Fruit fly (Drosophila melanogaster) whole organism, embryonic: Measurements from ENCODE around the gene CG44355.

Experiments
- CG10366 ChIP-seq: fragments of 200-800 bp; sonication (Bioruptor generic); IDR thresholded peaks from 2 replicates; pipeline ENCODE4 v1.3.6; 2022; ENCODE audit warnings: missing biosample characterization, missing genetic modification characterization
- CG10543 ChIP-seq: fragments of 200-800 bp; sonication (Bioruptor generic); optimal IDR thresholded peaks from 3 replicates; lab custom pipeline; 2017; ENCODE audit warnings: missing biosample characterization, mild to moderate bottlenecking, missing genetic modification characterization, moderate library complexity
- CG12219 ChIP-seq: fragments of 200-800 bp; sonication (Bioruptor generic); optimal IDR thresholded peaks from 3 replicates; lab custom pipeline; 2018; ENCODE audit warnings: missing biosample characterization, mild to moderate bottlenecking, missing genetic modification characterization
- CG12769 ChIP-seq: fragments of 200-800 bp; sonication (Bioruptor generic); optimal IDR thresholded peaks from 2 replicates; lab custom pipeline; 2019; ENCODE audit warnings: missing biosample characterization, mild to moderate bottlenecking, missing genetic modification characterization, moderate library complexity
- CG13287 ChIP-seq: fragments of 200-800 bp; sonication (Bioruptor generic); IDR thresholded peaks from 2 replicates; pipeline ENCODE4 v1.3.6; 2022; ENCODE audit warnings: missing biosample characterization, missing genetic modification characterization; ENCODE audit not compliant: partially characterized antibody
- CG15601 ChIP-seq: fragments of 200-800 bp; sonication (Bioruptor generic); optimal IDR thresholded peaks from 3 replicates; lab custom pipeline; 2019; ENCODE audit warnings: missing biosample characterization, mild to moderate bottlenecking, missing genetic modification characterization, moderate library complexity
- CG17802 ChIP-seq: fragments of 200-800 bp; sonication (Bioruptor generic); optimal IDR thresholded peaks from 2 replicates; lab custom pipeline; 2018; ENCODE audit warnings: missing biosample characterization, mild to moderate bottlenecking, missing genetic modification characterization, moderate library complexity
- CG18011 ChIP-seq: fragments of 200-800 bp; sonication (Bioruptor generic); optimal IDR thresholded peaks from 2 replicates; lab custom pipeline; 2017; ENCODE audit warnings: missing biosample characterization, missing genetic modification characterization, mild to moderate bottlenecking, moderate library complexity, missing genotype
- CG18476 ChIP-seq: fragments of 200-800 bp; sonication (Bioruptor generic); optimal IDR thresholded peaks from 2 replicates; lab custom pipeline; 2016; ENCODE audit warnings: missing biosample characterization, mild to moderate bottlenecking, missing genetic modification characterization
- CG31224 ChIP-seq: fragments of 200-800 bp; sonication (Bioruptor generic); IDR thresholded peaks from 2 replicates; pipeline ENCODE4 v1.3.6; 2022; ENCODE audit warnings: missing biosample characterization, missing genetic modification characterization
- CG6175 ChIP-seq: fragments of 200-800 bp; sonication (Bioruptor generic); IDR thresholded peaks from 3 replicates; pipeline ENCODE4 v1.3.6; 2022; ENCODE audit warnings: missing biosample characterization, missing genetic modification characterization
- CG7357 ChIP-seq: fragments of 200-800 bp; sonication (Bioruptor generic); IDR thresholded peaks from 3 replicates; pipeline ENCODE4 v1.3.6; 2022; ENCODE audit warnings: missing biosample characterization, missing genetic modification characterization
- CG8290 ChIP-seq, 3 experiments: fragments of 200-800 bp; sonication (Bioruptor generic); optimal IDR thresholded peaks; 2 replicates each; lab custom pipeline; 2016 to 2019; ENCODE audit warnings: missing biosample characterization in 3 of 3, missing genetic modification characterization in 3 of 3, mild to moderate bottlenecking in 2 of 3, moderate library complexity in 1 of 3
- CG8388 ChIP-seq: fragments of 200-800 bp; sonication (Bioruptor generic); optimal IDR thresholded peaks from 2 replicates; lab custom pipeline; 2019; ENCODE audit warnings: missing biosample characterization, mild to moderate bottlenecking, missing genetic modification characterization, moderate library complexity
- CG8765 ChIP-seq: fragments of 200-800 bp; sonication (Bioruptor generic); IDR thresholded peaks from 2 replicates; pipeline ENCODE4 v1.3.6; 2022; ENCODE audit warnings: missing biosample characterization, missing genetic modification characterization
- D ChIP-seq, 2 experiments: fragments of 200-800 bp in 1 of 2; fragments of >200 bp in 1 of 2; sonication (Bioruptor generic) in 1 of 2; optimal IDR thresholded peaks; 2 replicates in 1 of 2; 3 replicates in 1 of 2; lab custom pipeline; 2017; ENCODE audit warnings: mild to moderate bottlenecking in 1 of 2, missing biosample characterization in 1 of 2, missing genetic modification characterization in 1 of 2, missing genetic modification reagents in 1 of 2
- Dip3 ChIP-seq: fragments of 200-800 bp; sonication (Bioruptor generic); optimal IDR thresholded peaks from 3 replicates; lab custom pipeline; 2016; ENCODE audit warnings: missing biosample characterization, missing genetic modification characterization
- Dp ChIP-seq: fragments of 200-800 bp; sonication (Bioruptor generic); optimal IDR thresholded peaks from 2 replicates; lab custom pipeline; 2018; ENCODE audit warnings: missing biosample characterization, mild to moderate bottlenecking, missing genetic modification characterization, moderate library complexity
- Ets65A ChIP-seq: fragments of 200-800 bp; sonication (Bioruptor generic); peaks from one replicate; lab custom pipeline; 2016; ENCODE audit warnings: missing biosample characterization, missing genetic modification characterization
- HHEX ChIP-seq: fragments of 200-800 bp; sonication (Bioruptor generic); optimal IDR thresholded peaks from 3 replicates; lab custom pipeline; 2017; ENCODE audit warnings: missing biosample characterization, mild to moderate bottlenecking, missing genetic modification characterization, missing genetic modification reagents
- HLH54F ChIP-seq: fragments of 200-800 bp; sonication (Bioruptor generic); optimal IDR thresholded peaks from 3 replicates; lab custom pipeline; 2016; ENCODE audit warnings: missing biosample characterization, missing genetic modification characterization
- HmgD ChIP-seq: fragments of 200-800 bp; sonication (Bioruptor generic); optimal IDR thresholded peaks from 3 replicates; lab custom pipeline; 2016; ENCODE audit warnings: missing biosample characterization, missing genetic modification characterization
- Hr3 ChIP-seq: fragments of 200-800 bp; sonication (Bioruptor generic); optimal IDR thresholded peaks from 3 replicates; lab custom pipeline; 2016; ENCODE audit warnings: missing biosample characterization, missing genetic modification characterization
- TFAM ChIP-seq: fragments of 200-800 bp; sonication (Bioruptor generic); optimal IDR thresholded peaks from 2 replicates; lab custom pipeline; 2017; ENCODE audit warnings: missing biosample characterization, missing genetic modification characterization, inconsistent platforms
- Tbp ChIP-seq: fragments of >200 bp; optimal IDR thresholded peaks from 2 replicates; lab custom pipeline; 2018; ENCODE audit warnings: missing biosample characterization, missing genetic modification characterization
- bab2 ChIP-seq: fragments of 200-800 bp; sonication (Bioruptor generic); optimal IDR thresholded peaks from 2 replicates; lab custom pipeline; 2016; ENCODE audit warnings: missing biosample characterization, missing genetic modification characterization
- bigmax ChIP-seq: fragments of 200-800 bp; sonication (Bioruptor generic); optimal IDR thresholded peaks from 2 replicates; lab custom pipeline; 2018; ENCODE audit warnings: missing biosample characterization, mild to moderate bottlenecking, missing genetic modification characterization
- dmrt99B ChIP-seq: fragments of 200-800 bp; sonication (Bioruptor generic); optimal IDR thresholded peaks from 2 replicates; lab custom pipeline; 2018; ENCODE audit warnings: missing biosample characterization, mild to moderate bottlenecking, missing genetic modification characterization, moderate library complexity
- en ChIP-seq: fragments of 200-800 bp; sonication (Bioruptor generic); optimal IDR thresholded peaks from 2 replicates; lab custom pipeline; 2016; ENCODE audit warnings: missing biosample characterization, missing genetic modification characterization
- fd96Cb ChIP-seq: fragments of 200-800 bp; sonication (Bioruptor generic); optimal IDR thresholded peaks from 2 replicates; lab custom pipeline; 2018; ENCODE audit warnings: missing biosample characterization, mild to moderate bottlenecking, missing genetic modification characterization, moderate library complexity
- gem ChIP-seq: fragments of 200-800 bp; sonication (Bioruptor generic); optimal IDR thresholded peaks from 2 replicates; lab custom pipeline; 2019; ENCODE audit warnings: missing biosample characterization, mild to moderate bottlenecking, missing genetic modification characterization, moderate library complexity
- lbe ChIP-seq: fragments of 200-800 bp; sonication (Bioruptor generic); optimal IDR thresholded peaks from 2 replicates; lab custom pipeline; 2016; ENCODE audit warnings: missing biosample characterization, mild to moderate bottlenecking, missing genetic modification characterization
- lilli ChIP-seq: fragments of 200-800 bp; sonication (Bioruptor generic); optimal IDR thresholded peaks from 3 replicates; lab custom pipeline; 2016; ENCODE audit warnings: missing biosample characterization, missing genetic modification characterization
- luna ChIP-seq: fragments of 200-800 bp; sonication (Bioruptor generic); optimal IDR thresholded peaks from 2 replicates; lab custom pipeline; 2016; ENCODE audit warnings: missing biosample characterization, missing genetic modification characterization
- mld ChIP-seq: fragments of 200-800 bp; sonication (Bioruptor generic); IDR thresholded peaks from 3 replicates; pipeline ENCODE4 v1.3.6; 2022; ENCODE audit warnings: missing biosample characterization, missing genetic modification characterization; ENCODE audit not compliant: partially characterized antibody
- odd ChIP-seq: fragments of 200-800 bp; sonication (Bioruptor generic); optimal IDR thresholded peaks from 2 replicates; lab custom pipeline; 2017; ENCODE audit warnings: missing biosample characterization, mild to moderate bottlenecking, missing genetic modification characterization
- pum ChIP-seq: fragments of 200-800 bp; sonication (Bioruptor generic); optimal IDR thresholded peaks from 2 replicates; lab custom pipeline; 2016; ENCODE audit warnings: missing biosample characterization, missing genetic modification characterization
- pzg ChIP-seq: fragments of 200-800 bp; sonication (Bioruptor generic); optimal IDR thresholded peaks from 3 replicates; lab custom pipeline; 2018; ENCODE audit warnings: missing biosample characterization, mild to moderate bottlenecking, missing genetic modification characterization, moderate library complexity
- salm ChIP-seq: fragments of 200-800 bp; sonication (Bioruptor generic); optimal IDR thresholded peaks from 2 replicates; lab custom pipeline; 2018; ENCODE audit warnings: missing biosample characterization, mild to moderate bottlenecking, missing genetic modification characterization
- sr ChIP-seq: fragments of 200-800 bp; sonication (Bioruptor generic); IDR thresholded peaks from 3 replicates; pipeline ENCODE4 v1.3.6; 2022; ENCODE audit warnings: missing biosample characterization, missing genetic modification characterization
- ssp ChIP-seq: fragments of 200-800 bp; sonication (Bioruptor generic); IDR thresholded peaks from 2 replicates; pipeline ENCODE4 v1.3.6; 2022; ENCODE audit warnings: missing biosample characterization, missing genetic modification characterization
- tio ChIP-seq: fragments of 200-800 bp; sonication (Bioruptor generic); optimal IDR thresholded peaks from 2 replicates; lab custom pipeline; 2017; ENCODE audit warnings: missing biosample characterization, missing genetic modification characterization, inconsistent platforms
- tll ChIP-seq, 2 experiments: fragments of 200-800 bp in 1 of 2; fragments of >200 bp in 1 of 2; sonication (Bioruptor generic) in 1 of 2; optimal IDR thresholded peaks; 2 replicates each; lab custom pipeline; 2017 to 2019; ENCODE audit warnings: missing biosample characterization in 2 of 2, missing genetic modification characterization in 2 of 2, mild to moderate bottlenecking in 1 of 2, moderate library complexity in 1 of 2
- trh ChIP-seq: fragments of 200-800 bp; sonication (Bioruptor generic); optimal IDR thresholded peaks from 2 replicates; lab custom pipeline; 2016; ENCODE audit warnings: missing biosample characterization, missing genetic modification characterization
- vnd ChIP-seq: fragments of 200-800 bp; sonication (Bioruptor generic); IDR thresholded peaks from 3 replicates; pipeline ENCODE4 v1.3.6; 2022; ENCODE audit warnings: missing biosample characterization, missing genetic modification characterization; ENCODE audit not compliant: partially characterized antibody
- zfh1 ChIP-seq: fragments of 200-800 bp; sonication (Bioruptor generic); IDR thresholded peaks from 3 replicates; pipeline ENCODE4 v1.3.6; 2022; ENCODE audit warnings: missing biosample characterization, missing genetic modification characterization

Gene CG44355

DNA sequence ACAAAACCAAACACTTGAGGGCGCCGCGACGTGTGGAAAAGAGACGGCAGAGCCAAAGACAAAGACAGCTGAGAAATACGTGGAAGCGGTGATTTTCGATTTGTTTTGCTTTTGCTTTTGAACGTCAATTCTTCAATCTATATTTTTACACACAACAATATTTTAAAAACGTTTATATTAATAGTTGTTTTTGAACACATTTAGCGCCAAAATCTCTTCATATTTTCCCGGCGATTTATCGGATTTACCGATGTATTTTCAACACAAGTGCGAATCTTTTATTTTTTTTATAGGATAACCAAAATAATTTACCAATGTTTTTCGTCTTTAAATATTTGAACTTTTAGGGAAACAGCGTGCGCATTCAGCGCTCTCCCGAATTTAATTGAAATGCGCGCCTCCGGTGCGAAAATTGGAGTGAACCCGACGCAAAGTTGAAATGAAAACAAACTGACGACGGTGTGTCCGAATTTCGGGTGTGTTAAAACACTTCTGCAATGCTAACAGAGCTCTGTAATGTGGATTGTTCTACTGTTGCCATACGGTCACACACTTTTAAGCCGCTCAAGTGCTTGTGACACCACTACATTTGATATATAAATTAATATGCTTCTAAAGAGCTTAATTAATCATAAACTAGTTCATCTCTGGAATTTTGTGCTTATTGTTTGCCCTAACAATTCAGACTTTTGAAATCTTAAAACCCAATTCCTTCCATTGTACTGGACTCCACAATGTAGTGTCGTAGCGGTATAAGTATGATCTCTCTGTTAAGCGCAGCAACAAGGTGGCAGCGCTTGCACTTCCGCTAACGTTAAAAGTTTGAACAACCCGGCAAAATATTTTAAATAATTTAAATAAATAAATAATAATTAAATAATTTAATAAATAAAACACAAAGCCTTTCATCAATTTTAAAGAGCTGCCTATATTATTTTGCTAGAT is 44.0 kb upstream of the CG44355 start, which contains the start of gene app (continued):
- TF ChIP-seq CG17802 (tag; lab: Kevin White, UChicago), result peak; percentile 75
- TF ChIP-seq D (optimal IDR thresholded peaks at IDR 0.05; lab: Kevin White, UChicago), result no peak
- peak; percentile 76 for TF ChIP-seq D (GFP tag; optimal IDR thresholded peaks at IDR 0.05; lab: Kevin White, UChicago)
- TF ChIP-seq mld, result no peak
- TF ChIP-seq CG8388 (GFP tag; lab: Kevin White, UChicago), result peak; percentile 75
- peak; percentile 61 for TF ChIP-seq trh
- TF ChIP-seq CG8765 (GFP tag; lab: Robert Waterston, UW), result no peak; the same call in none of the 2 replicates
- no peak for TF ChIP-seq tll (GFP tag; optimal IDR thresholded peaks at IDR 0.05; lab: Kevin White, UChicago)
- peak; percentile 1 for TF ChIP-seq HmgD (GFP tag; lab: Kevin White, UChicago)
- peak; percentile 73 for TF ChIP-seq HLH54F (GFP tag; lab: Kevin White, UChicago)
- TF ChIP-seq Hr3 (GFP tag; lab: Kevin White, UChicago), result peak; percentile 72
- peak; percentile 87; the same call in 2 of the 3 replicates for TF ChIP-seq CG6175 (GFP tag; lab: Robert Waterston, UW)
- peak; percentile 61 for TF ChIP-seq luna (GFP tag; lab: Kevin White, UChicago)
- TF ChIP-seq CG7357 (GFP tag; lab: Robert Waterston, UW), result peak; percentile 84
- TF ChIP-seq fd96Cb (tag; lab: Kevin White, UChicago), result peak; percentile 84
- peak; percentile 61 for TF ChIP-seq pzg
- TF ChIP-seq CG12769 (tag; lab: Kevin White, UChicago), result peak; percentile 90
- peak; percentile 96 for TF ChIP-seq Ets65A
- peak; percentile 80 for TF ChIP-seq Dip3 (GFP tag; lab: Kevin White, UChicago)
- peak; percentile 94 for TF ChIP-seq zfh1
- peak; percentile 86 for TF ChIP-seq HHEX (GFP tag; lab: Kevin White, UChicago)
- peak; percentile 90 for TF ChIP-seq lbe (GFP tag; lab: Kevin White, UChicago)
- TF ChIP-seq CG10366 (GFP tag; lab: Robert Waterston, UW), result peak; percentile 87
- TF ChIP-seq pum (GFP tag; lab: Kevin White, UChicago), result peak; percentile 75
- peak; percentile 71 for TF ChIP-seq salm (tag; lab: Kevin White, UChicago)
- TF ChIP-seq Dp (GFP tag; lab: Kevin White, UChicago), result peak; percentile 23
- TF ChIP-seq en (GFP tag; lab: Kevin White, UChicago), result peak; percentile 11
- TF ChIP-seq dmrt99B (tag; lab: Kevin White, UChicago), result peak; percentile 85
- no peak for TF ChIP-seq vnd (GFP tag; lab: Robert Waterston, UW)
- TF ChIP-seq lilli (GFP tag; lab: Kevin White, UChicago), result peak; percentile 85
- TF ChIP-seq tio (GFP tag; lab: Kevin White, UChicago), result peak; percentile 83
- peak; percentile 88 for TF ChIP-seq CG12219
- peak; percentile 90 for TF ChIP-seq CG18476
- peak; percentile 85 for TF ChIP-seq odd (GFP tag; lab: Kevin White, UChicago)
- TF ChIP-seq Tbp (GFP tag; lab: Kevin White, UChicago), result no peak
- TF ChIP-seq sr (GFP tag; lab: Robert Waterston, UW), result peak; percentile 86; the same call in 2 of the 3 replicates
- peak; percentile 78 for TF ChIP-seq CG15601 (tag; lab: Kevin White, UChicago)
- TF ChIP-seq ssp (GFP tag; lab: Robert Waterston, UW), result peak; percentile 84
- TF ChIP-seq gem (tag; lab: Kevin White, UChicago), result peak; percentile 90
- TF ChIP-seq TFAM (GFP tag; lab: Kevin White, UChicago), result peak; percentile 40
- TF ChIP-seq bigmax, result peak; percentile 9
- TF ChIP-seq bab2 (GFP tag; lab: Kevin White, UChicago), result peak; percentile 76
- peak; percentile 95 for TF ChIP-seq CG10543 (GFP tag; lab: Kevin White, UChicago)
- peak; percentile 70 for TF ChIP-seq CG31224 (GFP tag; lab: Robert Waterston, UW)
- peak; percentile 19; the same call in 1 of the 2 replicates for TF ChIP-seq CG13287
- TF ChIP-seq CG8290 (GFP tag; optimal IDR thresholded peaks at IDR 0.05; lab: Kevin White, UChicago), result peak; percentile 49
- TF ChIP-seq CG8290 (tag; optimal IDR thresholded peaks at IDR 0.05; lab: Kevin White, UChicago), result peak in 1 of 2 experiments; percentile 89
- TF ChIP-seq CG18011 (GFP tag; lab: Kevin White, UChicago), result peak; percentile 74
